Fruit fly (Drosophila melanogaster) whole organism, embryonic: Measurements from ENCODE around the gene nbs.
A peak's percentile ranks its signal among the peaks of the same experiment; 100 is the strongest.

Experiments
- Aef1 ChIP-seq: fragments of 200-800 bp; sonication (Bioruptor generic); IDR thresholded peaks from 3 replicates; pipeline ENCODE4 v1.3.6; 2022; ENCODE audit warnings: missing biosample characterization, missing genetic modification characterization
- CG10209 ChIP-seq: fragments of 200-800 bp; sonication (Bioruptor generic); optimal IDR thresholded peaks from 3 replicates; lab custom pipeline; 2017; ENCODE audit warnings: missing biosample characterization, mild to moderate bottlenecking, missing genetic modification characterization, missing genetic modification reagents
- CG10462 ChIP-seq: fragments of 200-800 bp; sonication (Bioruptor generic); optimal IDR thresholded peaks from 2 replicates; lab custom pipeline; 2016; ENCODE audit warnings: missing biosample characterization, missing genetic modification characterization
- CG11247 ChIP-seq: fragments of 200-800 bp; sonication (Bioruptor generic); IDR thresholded peaks from 2 replicates; pipeline ENCODE4 v1.3.6; 2022; ENCODE audit warnings: missing biosample characterization, missing genetic modification characterization
- CG1233 ChIP-seq: fragments of 200-800 bp; sonication (Bioruptor generic); optimal IDR thresholded peaks from 4 replicates; lab custom pipeline; 2018; ENCODE audit warnings: missing biosample characterization, mild to moderate bottlenecking, missing genetic modification characterization
- CG12942 ChIP-seq: fragments of 200-800 bp; sonication (Bioruptor generic); optimal IDR thresholded peaks from 3 replicates; lab custom pipeline; 2016; ENCODE audit warnings: missing biosample characterization, missing genetic modification characterization
- CG1529 ChIP-seq: fragments of 200-800 bp; sonication (Bioruptor generic); optimal IDR thresholded peaks from 3 replicates; lab custom pipeline; 2018; ENCODE audit warnings: missing biosample characterization, missing genetic modification characterization
- CG1602 ChIP-seq: fragments of 200-800 bp; sonication (Bioruptor generic); optimal IDR thresholded peaks from 3 replicates; lab custom pipeline; 2016; ENCODE audit warnings: missing biosample characterization, missing genetic modification characterization
- CG17612 ChIP-seq: fragments of 200-800 bp; sonication (Bioruptor generic); IDR thresholded peaks from 2 replicates; pipeline ENCODE4 v1.3.6; 2022; ENCODE audit warnings: missing biosample characterization, missing genetic modification characterization
- CG17829 ChIP-seq: fragments of 200-800 bp; optimal IDR thresholded peaks from 2 replicates; lab custom pipeline; 2019; ENCODE audit warnings: missing biosample characterization, mild to moderate bottlenecking, missing genetic modification characterization, moderate library complexity
- CG18599 ChIP-seq: fragments of 200-800 bp; sonication (Bioruptor generic); optimal IDR thresholded peaks from 3 replicates; lab custom pipeline; 2017; ENCODE audit warnings: missing biosample characterization, missing genetic modification characterization, mild to moderate bottlenecking, moderate library complexity, missing genetic modification reagents
- CG2116 ChIP-seq: fragments of 200-800 bp; sonication (Bioruptor generic); optimal IDR thresholded peaks from 3 replicates; lab custom pipeline; 2018; ENCODE audit warnings: missing biosample characterization, mild to moderate bottlenecking, missing genetic modification characterization
- CG2129 ChIP-seq: fragments of 200-800 bp; sonication (Bioruptor generic); IDR thresholded peaks from 2 replicates; pipeline ENCODE4 v1.3.6; 2022; ENCODE audit warnings: missing biosample characterization, missing genetic modification characterization; ENCODE audit not compliant: partially characterized antibody
- CG2875 ChIP-seq: fragments of 200-800 bp; sonication (Bioruptor generic); optimal IDR thresholded peaks from 2 replicates; lab custom pipeline; 2017; ENCODE audit warnings: missing biosample characterization, mild to moderate bottlenecking, missing genetic modification characterization, missing genetic modification reagents
- CG32767 ChIP-seq: fragments of 200-800 bp; sonication (Bioruptor generic); IDR thresholded peaks from 2 replicates; pipeline ENCODE4 v1.3.6; 2022; ENCODE audit warnings: missing biosample characterization, missing genetic modification characterization
- CG4360 ChIP-seq: fragments of 200-800 bp; sonication (Bioruptor generic); IDR thresholded peaks from 2 replicates; pipeline ENCODE4 v1.3.6; 2022; ENCODE audit warnings: missing biosample characterization, missing genetic modification characterization
- CG8089 ChIP-seq: fragments of 200-800 bp; sonication (Bioruptor generic); optimal IDR thresholded peaks from 3 replicates; lab custom pipeline; 2016; ENCODE audit warnings: missing biosample characterization, missing genetic modification characterization
- CG8944 ChIP-seq: fragments of 200-800 bp; sonication (Bioruptor generic); optimal IDR thresholded peaks from 3 replicates; lab custom pipeline; 2016; ENCODE audit warnings: missing biosample characterization, missing genetic modification characterization
- CG9437 ChIP-seq: fragments of 200-800 bp; sonication (Bioruptor generic); optimal IDR thresholded peaks from 2 replicates; lab custom pipeline; 2018; ENCODE audit warnings: missing biosample characterization, mild to moderate bottlenecking, missing genetic modification characterization
- CTCF ChIP-seq: fragments of 200-800 bp; sonication (Bioruptor generic); optimal IDR thresholded peaks from 2 replicates; lab custom pipeline; 2017; ENCODE audit warnings: missing biosample characterization, mild to moderate bottlenecking, missing genetic modification characterization, moderate library complexity
- Dref ChIP-seq: fragments of 200-800 bp; sonication (Bioruptor generic); IDR thresholded peaks from 2 replicates; pipeline ENCODE4 v1.3.6; 2022; ENCODE audit warnings: missing biosample characterization, missing genetic modification characterization
- ERR ChIP-seq: fragments of 200-800 bp; sonication (Bioruptor generic); optimal IDR thresholded peaks from 2 replicates; lab custom pipeline; 2016; ENCODE audit warnings: missing biosample characterization, missing genetic modification characterization
- Eip74EF ChIP-seq, 2 experiments: fragments of 200-800 bp in 1 of 2; fragments of >200 bp in 1 of 2; sonication (Bioruptor generic) in 1 of 2; optimal IDR thresholded peaks; 2 replicates each; lab custom pipeline; 2017 to 2019; ENCODE audit warnings: missing biosample characterization in 2 of 2, missing genetic modification characterization in 2 of 2, mild to moderate bottlenecking in 1 of 2, moderate library complexity in 1 of 2
- GATAe ChIP-seq: fragments of 200-800 bp; sonication (Bioruptor generic); conservative IDR thresholded peaks from 2 replicates; pipeline ENCODE4 v1.3.6; 2022; ENCODE audit warnings: missing biosample characterization, missing genetic modification characterization
- Hey ChIP-seq: fragments of 200-800 bp; sonication (Bioruptor generic); optimal IDR thresholded peaks from 3 replicates; lab custom pipeline; 2018; ENCODE audit warnings: missing biosample characterization, mild to moderate bottlenecking, missing genetic modification characterization
- Hsf ChIP-seq: fragments of 200-800 bp; sonication (Bioruptor generic); optimal IDR thresholded peaks from 3 replicates; lab custom pipeline; 2016; ENCODE audit warnings: missing biosample characterization, missing genetic modification characterization
- Mes4 ChIP-seq: fragments of 200-800 bp; sonication (Bioruptor generic); optimal IDR thresholded peaks from 2 replicates; lab custom pipeline; 2016; ENCODE audit warnings: missing biosample characterization, missing genetic modification characterization
- Mrtf ChIP-seq: fragments of 200-800 bp; sonication (Bioruptor generic); IDR thresholded peaks from 3 replicates; pipeline ENCODE4 v1.3.6; 2022; ENCODE audit warnings: missing biosample characterization, missing genetic modification characterization
- Ravus ChIP-seq: fragments of 200-800 bp; sonication (Bioruptor generic); IDR thresholded peaks from 2 replicates; pipeline ENCODE4 v1.3.6; 2022; ENCODE audit warnings: missing biosample characterization, missing genetic modification characterization
- Side ChIP-seq: fragments of 200-800 bp; sonication (Bioruptor generic); optimal IDR thresholded peaks from 2 replicates; lab custom pipeline; 2016; ENCODE audit warnings: missing biosample characterization, missing genetic modification characterization
- amos ChIP-seq: fragments of 200-800 bp; sonication (Bioruptor generic); IDR thresholded peaks from 2 replicates; pipeline ENCODE4 v1.3.6; 2022; ENCODE audit warnings: missing biosample characterization, missing genetic modification characterization; ENCODE audit not compliant: partially characterized antibody
- bsh ChIP-seq, 2 experiments: fragments of 200-800 bp; sonication (Bioruptor generic); optimal IDR thresholded peaks; 2 replicates each; lab custom pipeline; 2017 to 2018; ENCODE audit warnings: mild to moderate bottlenecking in 2 of 2, missing biosample characterization in 2 of 2, missing genetic modification characterization in 2 of 2, moderate library complexity in 1 of 2
- chinmo ChIP-seq: fragments of 200-800 bp; sonication (Bioruptor generic); IDR thresholded peaks from 4 replicates; pipeline ENCODE4 v1.3.6; 2022; ENCODE audit warnings: missing biosample characterization, missing genetic modification characterization; ENCODE audit not compliant: partially characterized antibody
- ci ChIP-seq: fragments of 200-800 bp; sonication (Bioruptor generic); IDR thresholded peaks from 3 replicates; pipeline ENCODE4 v1.3.6; 2022; ENCODE audit warnings: missing biosample characterization, missing genetic modification characterization
- crc ChIP-seq: fragments of 200-800 bp; sonication (Bioruptor generic); optimal IDR thresholded peaks from 2 replicates; lab custom pipeline; 2016; ENCODE audit warnings: missing biosample characterization, missing genetic modification characterization
- crol ChIP-seq: fragments of 200-800 bp; sonication (Bioruptor generic); IDR thresholded peaks from 2 replicates; pipeline ENCODE4 v1.3.6; 2022; ENCODE audit warnings: missing biosample characterization, missing genetic modification characterization
- cwo ChIP-seq: fragments of 200-800 bp; sonication (Bioruptor generic); optimal IDR thresholded peaks from 3 replicates; lab custom pipeline; 2017; ENCODE audit warnings: missing biosample characterization, missing genetic modification characterization, mild to moderate bottlenecking, moderate library complexity, missing genetic modification reagents
- dmrt11E ChIP-seq: fragments of 200-800 bp; sonication (Bioruptor generic); optimal IDR thresholded peaks from 3 replicates; lab custom pipeline; 2018; ENCODE audit warnings: missing biosample characterization, mild to moderate bottlenecking, missing genetic modification characterization, moderate library complexity
- ewg ChIP-seq: fragments of 200-800 bp; sonication (Bioruptor generic); optimal IDR thresholded peaks from 3 replicates; lab custom pipeline; 2017; ENCODE audit warnings: mild to moderate bottlenecking, missing biosample characterization, missing genetic modification reagents, missing genetic modification characterization
- exex ChIP-seq: fragments of 200-800 bp; sonication (Bioruptor generic); optimal IDR thresholded peaks from 4 replicates; lab custom pipeline; 2018; ENCODE audit warnings: missing biosample characterization, mild to moderate bottlenecking, missing genetic modification characterization, moderate library complexity
- grn ChIP-seq: fragments of 200-800 bp; sonication (Bioruptor generic); optimal IDR thresholded peaks from 3 replicates; lab custom pipeline; 2017; ENCODE audit warnings: missing biosample characterization, missing genetic modification characterization
- h ChIP-seq: fragments of >200 bp; optimal IDR thresholded peaks from 2 replicates; lab custom pipeline; 2017
- hbn ChIP-seq: fragments of 200-800 bp; sonication (Bioruptor generic); IDR thresholded peaks from 2 replicates; pipeline ENCODE4 v1.3.6; 2022; ENCODE audit warnings: missing biosample characterization, missing genetic modification characterization; ENCODE audit not compliant: partially characterized antibody
- hkb ChIP-seq, 2 experiments: fragments of 200-800 bp in 1 of 2; fragments of >200 bp in 1 of 2; sonication (Bioruptor generic) in 1 of 2; IDR thresholded peaks in 1 of 2; optimal IDR thresholded peaks in 1 of 2; 2 replicates each; pipeline versions ENCODE4 v1.3.6 to Lab custom; 2017 to 2022; ENCODE audit warnings: missing biosample characterization in 1 of 2, missing genetic modification characterization in 1 of 2
- kah ChIP-seq: fragments of 200-800 bp; sonication (Bioruptor generic); optimal IDR thresholded peaks from 2 replicates; lab custom pipeline; 2018; ENCODE audit warnings: missing biosample characterization, mild to moderate bottlenecking, missing genetic modification characterization
- pum ChIP-seq: fragments of 200-800 bp; sonication (Bioruptor generic); optimal IDR thresholded peaks from 2 replicates; lab custom pipeline; 2016; ENCODE audit warnings: missing biosample characterization, missing genetic modification characterization
- scrt ChIP-seq: fragments of 200-800 bp; sonication (Bioruptor generic); optimal IDR thresholded peaks from 2 replicates; lab custom pipeline; 2018; ENCODE audit warnings: missing biosample characterization, mild to moderate bottlenecking, missing genetic modification characterization, moderate library complexity
- sens-2 ChIP-seq: fragments of 200-800 bp; sonication (Bioruptor generic); IDR thresholded peaks from 2 replicates; pipeline ENCODE4 v1.3.6; 2022; ENCODE audit warnings: missing biosample characterization, missing genetic modification characterization
- sug ChIP-seq: fragments of 200-800 bp; optimal IDR thresholded peaks from 2 replicates; lab custom pipeline; 2019; ENCODE audit warnings: missing biosample characterization, mild to moderate bottlenecking, missing genetic modification characterization, moderate library complexity
- unpg ChIP-seq: fragments of 200-800 bp; sonication (Bioruptor generic); optimal IDR thresholded peaks from 3 replicates; lab custom pipeline; 2018; ENCODE audit warnings: missing biosample characterization, mild to moderate bottlenecking, missing genetic modification characterization, moderate library complexity
- vfl ChIP-seq: fragments of 200-800 bp; sonication (Bioruptor generic); optimal IDR thresholded peaks from 2 replicates; lab custom pipeline; 2016; ENCODE audit warnings: missing biosample characterization, missing genetic modification characterization

nbs gene

dm6 chr3L:9671372-9671771, 51.6 kb downstream of the nbs start (continued):
- peak; percentile 89 for TF ChIP-seq GATAe (GFP tag; lab: Robert Waterston, UW)
- TF ChIP-seq bsh (GFP tag; optimal IDR thresholded peaks at IDR 0.05; lab: Kevin White, UChicago) = no peak
- no peak for TF ChIP-seq crc (GFP tag; lab: Kevin White, UChicago)
- no peak for TF ChIP-seq ERR
- TF ChIP-seq exex = peak; percentile 96
- TF ChIP-seq vfl (GFP tag; lab: Kevin White, UChicago) = no peak
- no peak for TF ChIP-seq CG1529 (GFP tag; lab: Kevin White, UChicago)
- no peak for TF ChIP-seq CG9437 (GFP tag; lab: Kevin White, UChicago)
- TF ChIP-seq dmrt11E (tag; lab: Kevin White, UChicago) = no peak
- peak; percentile 51 for TF ChIP-seq Hey (tag; lab: Kevin White, UChicago)
- no peak for TF ChIP-seq unpg (GFP tag; lab: Kevin White, UChicago)
- no peak for TF ChIP-seq Eip74EF (GFP tag; optimal IDR thresholded peaks at IDR 0.05; lab: Kevin White, UChicago)
- no peak for TF ChIP-seq CG10209
- TF ChIP-seq Mes4 (GFP tag; lab: Kevin White, UChicago) = no peak
- no peak for TF ChIP-seq CG10462 (GFP tag; lab: Kevin White, UChicago)
- no peak for TF ChIP-seq CG8944
- TF ChIP-seq Side (GFP tag; lab: Kevin White, UChicago) = no peak
- TF ChIP-seq ewg (GFP tag; lab: Kevin White, UChicago) = no peak
- 0 out of 2 replicates have a peak, but pooled peaks have one; percentile 17 for TF ChIP-seq CG11247 (GFP tag; lab: Robert Waterston, UW)
- TF ChIP-seq CG2116 = no peak
- peak; percentile 42; the same call in 1 of the 2 replicates for TF ChIP-seq crol (GFP tag; lab: Robert Waterston, UW)
- TF ChIP-seq CG2129 (GFP tag; lab: Robert Waterston, UW) = no peak
- no peak for TF ChIP-seq CTCF (GFP tag; lab: Kevin White, UChicago)
- no peak for TF ChIP-seq CG32767 (GFP tag; lab: Robert Waterston, UW)
- peak; percentile 83 for TF ChIP-seq sug (tag; lab: Kevin White, UChicago)
- TF ChIP-seq pum (GFP tag; lab: Kevin White, UChicago) = no peak
- no peak for TF ChIP-seq CG12942
- TF ChIP-seq amos (GFP tag; lab: Robert Waterston, UW) = no peak
- TF ChIP-seq kah (GFP tag; lab: Kevin White, UChicago) = no peak
- no peak for TF ChIP-seq Dref (GFP tag; lab: Robert Waterston, UW)
- no peak for TF ChIP-seq CG17612
- TF ChIP-seq hbn = no peak
- TF ChIP-seq Ravus = no peak
- no peak for TF ChIP-seq scrt
- TF ChIP-seq CG2875 (GFP tag; lab: Kevin White, UChicago) = no peak
- no peak for TF ChIP-seq CG18599 (GFP tag; lab: Kevin White, UChicago)
- no peak for TF ChIP-seq chinmo (GFP tag; lab: Robert Waterston, UW)
- peak; percentile 39; the same call in 1 of the 2 replicates for TF ChIP-seq sens-2 (GFP tag; lab: Robert Waterston, UW)
- TF ChIP-seq CG1602 (GFP tag; lab: Kevin White, UChicago) = no peak
- TF ChIP-seq Mrtf (GFP tag; lab: Robert Waterston, UW) = no peak
- TF ChIP-seq cwo (GFP tag; lab: Kevin White, UChicago) = peak; percentile 61
- TF ChIP-seq CG4360 (GFP tag; lab: Robert Waterston, UW) = peak; percentile 54
- no peak for TF ChIP-seq h
- TF ChIP-seq Hsf (GFP tag; lab: Kevin White, UChicago) = no peak
- TF ChIP-seq hkb (optimal IDR thresholded peaks at IDR 0.05; lab: Kevin White, UChicago) = no peak
- TF ChIP-seq hkb (GFP tag; IDR thresholded peaks at IDR 0.05; lab: Robert Waterston, UW) = no peak
- TF ChIP-seq CG1233 (GFP tag; lab: Kevin White, UChicago) = no peak
- TF ChIP-seq grn = peak; percentile 92
- no peak for TF ChIP-seq CG17829 (tag; lab: Kevin White, UChicago)
- TF ChIP-seq ci (GFP tag; lab: Robert Waterston, UW) = 0 out of 3 replicates have a peak, but pooled peaks have one; percentile 11
- peak; percentile 67 for TF ChIP-seq Aef1 (GFP tag; lab: Robert Waterston, UW)
- no peak for TF ChIP-seq CG8089 (GFP tag; lab: Kevin White, UChicago)
